Worm (Caenorhabditis elegans): ENCODE results near the gene C35D10.12.

ce11 chrIII:4917077-4917476 is 42.5 kb upstream of the C35D10.12 start, which contains the start of gene rars-1:
- TF ChIP-seq flt-1 (GFP tag; IDR thresholded peaks at IDR 0.05), result no peak
- no peak for TF ChIP-seq med-1 (GFP tag; optimal IDR thresholded peaks at IDR 0.05; ENCODE audit: insufficient read depth)

Measured in whole organism, midembryonic.